Fruit fly (Drosophila melanogaster) S2 (cell line): Measurements from ENCODE around the gene stx.
"Not testable (repeated sequence)": the region's sequence is repeated elsewhere in the genome, so short reads cannot be mapped to it uniquely, and the experiment has no call there.

Experiments
- CG8478 ChIP-seq: fragments of >200 bp; optimal IDR thresholded peaks from 2 replicates; lab custom pipeline; 2018
- CTCF ChIP-seq, 2 experiments: fragments of >200 bp; optimal IDR thresholded peaks; 2 replicates each; lab custom pipeline; 2018

Gene stx

dm6 chrX:10729921-10730873 lies 14.5 kb downstream of the stx start:
- TF ChIP-seq CG8478 (no peak), CTCF (optimal IDR thresholded peaks at IDR 0.05; lab: Kevin White, UChicago) (no peak)

DNA sequence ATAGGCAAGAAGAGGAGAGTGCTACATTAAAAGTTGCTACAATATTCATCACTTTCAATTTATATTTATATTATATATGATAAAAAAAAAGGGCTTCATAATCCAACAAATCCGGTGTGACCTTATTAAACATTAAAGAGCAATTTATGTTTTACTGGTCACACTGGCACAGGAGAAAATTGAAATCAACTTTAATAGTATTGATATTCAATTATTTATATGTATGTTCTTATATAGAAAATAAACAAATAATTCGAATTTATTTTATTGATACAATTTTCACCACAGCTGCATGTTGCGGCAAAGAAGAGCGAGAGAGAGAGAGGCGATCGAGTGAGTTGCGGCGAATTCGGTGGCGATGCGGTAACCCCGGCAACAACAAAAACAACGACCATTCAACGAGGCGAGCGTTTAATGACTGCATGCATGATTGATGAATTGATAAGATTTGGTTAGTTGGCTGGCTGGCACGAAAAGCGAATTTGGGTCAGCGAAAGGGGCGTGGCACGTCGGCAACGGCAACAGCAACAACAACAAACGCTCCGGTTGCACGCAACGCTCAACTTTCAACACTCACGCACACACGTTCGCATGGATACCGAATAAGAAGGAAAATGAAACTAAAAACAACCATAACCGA lies 15.4 kb downstream of the stx start:
- TF ChIP-seq CG8478 (no peak), CTCF (optimal IDR thresholded peaks at IDR 0.05; lab: Kevin White, UChicago) (no peak)

DNA sequence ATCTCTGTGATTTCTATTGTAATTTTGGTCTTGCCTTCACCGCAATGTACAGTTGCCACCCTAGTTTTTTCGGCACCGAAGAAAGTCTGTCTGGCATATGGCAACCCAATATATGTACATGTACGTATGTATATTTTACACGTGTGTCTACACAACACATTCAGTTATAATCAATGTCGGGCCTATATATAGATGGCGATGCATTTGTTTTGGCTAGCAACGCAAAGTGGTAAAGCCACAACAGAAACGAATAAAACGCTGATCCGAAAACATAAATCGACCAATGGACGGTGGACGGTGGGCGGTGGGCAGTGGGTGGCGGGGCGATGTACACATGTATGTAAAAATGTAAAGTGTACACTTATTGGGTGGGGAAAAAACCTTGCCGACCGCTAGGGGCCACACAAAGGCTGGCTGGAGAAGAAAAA lies 16.2 kb downstream of the stx start:
- TF ChIP-seq CTCF (optimal IDR thresholded peaks at IDR 0.05; lab: Kevin White, UChicago): peak; percentile 86 to 92
- TF ChIP-seq CG8478: no peak

DNA sequence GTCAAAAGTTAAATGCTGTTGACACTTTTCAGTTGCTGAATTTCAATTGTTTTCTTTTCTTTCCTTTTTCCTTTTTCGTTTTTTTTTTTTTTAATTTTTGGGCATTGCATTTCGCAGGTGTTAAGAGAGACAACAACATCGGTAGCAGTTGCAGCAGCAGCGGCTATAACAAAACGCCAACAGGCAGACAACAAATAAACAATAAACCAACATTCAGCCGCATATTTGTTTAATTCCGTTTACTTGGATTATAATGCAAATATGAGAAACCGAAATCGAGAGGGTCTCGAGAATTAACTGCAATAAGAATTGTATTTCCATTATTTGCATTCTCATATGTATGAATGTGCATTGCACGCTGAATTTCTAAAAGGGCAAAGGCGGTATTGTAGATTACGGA lies 16.7 kb downstream of the stx start:
- no peak for TF ChIP-seq CG8478

dm6 chrX:10727318-10727717 lies 17.4 kb downstream of the stx start:
- TF ChIP-seq CG8478: no peak
- TF ChIP-seq CTCF (optimal IDR thresholded peaks at IDR 0.05; lab: Kevin White, UChicago): no peak

DNA sequence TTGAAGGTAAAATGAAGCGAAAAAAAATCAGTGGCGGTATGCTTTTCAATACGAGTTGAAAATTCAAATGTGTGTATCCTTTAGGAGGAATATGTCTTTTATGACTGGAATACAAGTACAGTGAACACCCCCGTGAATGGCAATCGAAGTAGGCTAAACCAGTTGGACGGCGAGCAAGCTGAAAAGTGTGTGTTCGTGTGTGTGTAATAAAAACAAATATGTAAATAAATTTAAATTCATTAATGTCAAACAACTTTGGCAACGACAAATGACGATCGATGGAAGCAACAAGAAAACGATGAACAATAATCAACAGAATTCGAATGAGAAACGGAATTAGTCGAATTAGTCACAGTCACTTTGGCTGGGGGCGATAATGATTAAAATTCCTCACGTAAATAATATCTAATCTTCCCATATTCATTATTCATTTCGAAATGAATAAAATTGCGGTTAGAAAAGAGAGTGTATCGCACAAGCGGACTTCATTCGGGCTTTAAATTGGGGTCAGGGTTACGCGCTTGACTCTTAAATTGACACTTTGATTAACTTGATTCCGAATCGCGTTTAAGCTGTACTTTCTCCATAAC lies 18.5 kb downstream of the stx start:
- TF ChIP-seq CG8478: no peak
- TF ChIP-seq CTCF (optimal IDR thresholded peaks at IDR 0.05; lab: Kevin White, UChicago): no peak

DNA sequence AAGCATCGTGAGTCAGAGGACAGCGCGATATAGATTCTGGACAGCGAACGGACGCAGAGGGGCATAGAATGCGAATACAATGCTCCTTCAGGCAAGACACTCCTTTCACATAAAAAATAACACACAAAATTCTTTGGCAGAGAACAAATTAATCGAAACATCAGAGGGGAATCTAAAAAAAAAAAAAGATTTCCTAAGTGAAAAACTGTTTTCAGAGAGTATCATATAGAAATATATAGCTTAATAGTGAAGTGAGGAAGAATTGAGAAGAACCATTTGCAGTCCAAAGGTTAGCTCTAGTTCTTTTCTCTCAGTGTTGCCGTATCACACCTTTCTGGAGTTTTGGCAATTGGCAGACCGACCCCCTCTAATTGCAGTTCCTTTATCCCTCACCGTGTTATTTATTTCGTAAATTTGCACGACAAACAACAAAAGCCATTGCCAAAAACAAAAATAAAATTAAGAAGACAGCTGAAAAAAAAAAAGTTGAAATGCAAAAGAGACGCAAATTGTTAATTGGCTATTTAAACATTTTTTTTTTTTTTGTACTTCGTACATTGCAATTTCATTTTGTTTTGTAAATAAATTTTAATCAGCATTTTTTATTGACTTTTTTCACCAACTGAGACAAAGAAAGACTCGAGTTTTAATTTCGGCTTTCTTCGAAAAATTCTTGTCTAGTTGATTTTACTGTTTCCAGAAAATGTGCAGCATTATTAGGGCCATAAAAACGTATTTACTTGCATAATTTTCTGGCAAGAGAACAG lies 21.1 kb downstream of the stx start:
- no peak for TF ChIP-seq CG8478
- TF ChIP-seq CTCF (optimal IDR thresholded peaks at IDR 0.05; lab: Kevin White, UChicago): no peak

dm6 chrX:10721901-10722479 lies 22.8 kb downstream of the stx start:
- no peak for TF ChIP-seq CTCF (optimal IDR thresholded peaks at IDR 0.05; lab: Kevin White, UChicago)
- no peak for TF ChIP-seq CG8478

DNA sequence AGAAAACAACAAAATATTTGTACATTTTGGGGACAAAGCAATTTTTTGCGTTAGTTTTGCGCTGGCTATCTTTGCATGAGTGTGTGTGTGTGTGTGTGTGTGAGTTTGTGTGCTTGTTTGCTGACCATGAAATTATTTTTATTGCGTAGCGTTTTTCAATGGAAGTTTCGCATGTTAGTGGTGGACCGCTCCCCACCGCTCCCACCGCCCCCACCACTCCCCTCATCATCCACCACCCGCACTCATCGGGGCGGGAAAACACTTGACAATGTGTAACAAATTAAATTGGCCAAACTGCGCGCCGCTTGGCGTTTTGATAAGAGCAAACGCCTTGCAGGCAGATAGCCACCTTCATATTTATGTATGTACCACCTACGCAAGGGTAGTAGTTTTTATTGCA lies 25.5 kb downstream of the stx start:
- no peak for TF ChIP-seq CTCF (optimal IDR thresholded peaks at IDR 0.05; lab: Kevin White, UChicago)
- TF ChIP-seq CG8478: no peak

dm6 chrX:10717869-10718268 lies 26.9 kb downstream of the stx start:
- TF ChIP-seq CG8478 (no peak), CTCF (optimal IDR thresholded peaks at IDR 0.05; lab: Kevin White, UChicago) (no peak)

- TF ChIP-seq CG8478 (no peak), CTCF (optimal IDR thresholded peaks at IDR 0.05; lab: Kevin White, UChicago) (no peak)
Observed at dm6 chrX:10697731-10698130, 47.0 kb downstream of the stx start.

DNA sequence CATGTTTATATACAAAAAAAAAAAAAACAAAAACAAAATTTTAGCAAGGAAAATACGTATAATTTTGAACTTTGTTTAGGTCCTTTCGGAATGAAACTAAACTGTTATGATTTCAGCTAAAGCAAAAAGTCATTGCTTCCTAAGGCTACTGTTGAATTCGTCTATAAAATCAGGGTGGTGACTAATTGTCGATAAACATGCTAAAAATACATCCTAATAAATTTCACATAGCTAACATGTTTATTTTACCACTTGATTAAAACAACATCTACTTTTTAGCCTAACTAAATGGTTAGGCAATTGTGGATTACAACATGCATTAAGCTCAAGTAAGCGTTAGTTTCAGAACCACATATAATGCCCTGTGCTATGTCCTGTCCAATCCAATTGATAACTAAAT lies 71.4 kb downstream of the stx start, which contains the start of gene CG12637:
Gene CG12637 (minus strand): TSS at position 101 of the 400 bp plus-strand sequence.
- TF ChIP-seq CG8478: no peak
- no peak for TF ChIP-seq CTCF (optimal IDR thresholded peaks at IDR 0.05; lab: Kevin White, UChicago)

dm6 chrX:10661743-10662142 lies 83.0 kb downstream of the stx start, which contains the start of gene Rab9E:
Gene Rab9E, minus strand, starts transcription at chrX:10661843.
- not testable (repeated sequence) for TF ChIP-seq CTCF (optimal IDR thresholded peaks at IDR 0.05; lab: Kevin White, UChicago); CG8478
